Worm (Caenorhabditis elegans) whole organism, late embryonic: ENCODE results near the gene F13A2.4.

ENCODE experiments used
- ceh-31 ChIP-seq: sonication (generic microtip); optimal IDR thresholded peaks from 2 replicates; lab custom pipeline; 2016; ENCODE audit warnings: missing genetic modification characterization, missing compliant biosample characterization
- ceh-6 ChIP-seq: fragments of 200-800 bp; sonication (Bioruptor generic); optimal IDR thresholded peaks from 2 replicates; lab custom pipeline; 2018; ENCODE audit warnings: mild to moderate bottlenecking, missing genetic modification characterization, missing compliant biosample characterization
- gmeb-2 ChIP-seq: sonication (generic microtip); optimal IDR thresholded peaks from 2 replicates; lab custom pipeline; 2016; ENCODE audit warnings: missing genetic modification characterization, inconsistent platforms, missing compliant biosample characterization
- hlh-15 ChIP-seq: sonication (generic microtip); optimal IDR thresholded peaks from 2 replicates; lab custom pipeline; 2016; ENCODE audit warnings: missing genetic modification characterization, missing compliant biosample characterization
- nfya-1 ChIP-seq: sonication (generic microtip); optimal IDR thresholded peaks from 2 replicates; lab custom pipeline; 2017; ENCODE audit warnings: missing genetic modification characterization, mild to moderate bottlenecking, missing compliant biosample characterization, antibody characterized with exemption, moderate library complexity
- unc-55 ChIP-seq: sonication (generic microtip); optimal IDR thresholded peaks from 2 replicates; lab custom pipeline; 2017; ENCODE audit warnings: missing biosample characterization, missing genetic modification reagents, missing genetic modification characterization

ce11 chrV:4387402-4387801 lies 12.6 kb downstream of the F13A2.4 start, which contains the start of gene F13A2.9:
- TF ChIP-seq unc-55 (GFP tag; lab: Kevin White, UChicago) (no peak), gmeb-2 (tag; lab: Kevin White, UChicago) (no peak), ceh-31 (no peak), nfya-1 (tag; lab: Kevin White, UChicago) (no peak), ceh-6 (GFP tag; lab: Kevin White, UChicago) (no peak), hlh-15 (tag; lab: Kevin White, UChicago) (no peak)
